Worm (Caenorhabditis elegans): ENCODE measurements around the gene pxn-2.

DNA sequence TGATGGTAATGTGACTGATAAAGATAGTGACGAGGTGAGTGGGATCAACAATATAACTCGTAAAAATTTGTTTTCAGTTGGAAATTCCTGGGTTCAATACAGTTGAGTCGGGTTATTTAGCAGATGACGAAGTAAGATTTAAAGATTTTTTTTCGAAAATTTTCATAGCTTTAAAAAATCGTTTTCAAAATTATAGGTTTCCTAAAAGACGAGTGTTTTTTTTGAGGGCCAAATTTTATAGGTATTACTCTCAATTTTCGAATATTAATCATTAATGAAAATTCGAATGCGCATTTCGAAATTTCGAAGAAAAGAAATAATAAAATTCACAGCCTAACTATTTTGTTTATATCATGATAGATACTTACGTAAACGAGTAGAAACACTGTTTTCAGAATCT lies 8.0 kb downstream of the pxn-2 start:
- TF ChIP-seq unc-62 (GFP tag; optimal IDR thresholded peaks at IDR 0.05 in 1 of 2) (peak in 1 of 2 experiments; percentile 85), unc-62 (tag; optimal IDR thresholded peaks at IDR 0.05) (no peak), R02D3.7 (tag; optimal IDR thresholded peaks at IDR 0.05) (no peak), ztf-11 (tag; optimal IDR thresholded peaks at IDR 0.05) (no peak), jun-1 (tag; optimal IDR thresholded peaks at IDR 0.05) (no peak), nhr-76 (tag; optimal IDR thresholded peaks at IDR 0.05) (no peak), daf-16 (GFP tag; optimal IDR thresholded peaks at IDR 0.05) (no peak), daf-16 (tag; optimal IDR thresholded peaks at IDR 0.05) (no peak), php-3 (GFP tag; IDR thresholded peaks at IDR 0.05) (no peak), nhr-77 (tag; optimal IDR thresholded peaks at IDR 0.05) (no peak), T26A8.4 (GFP tag; IDR thresholded peaks at IDR 0.05) (no peak), unc-39 (tag; optimal IDR thresholded peaks at IDR 0.05) (no peak)
